Worm (Caenorhabditis elegans) whole organism, young adult: ENCODE data around the gene T19H12.2.
A peak's percentile ranks its signal among the peaks of the same experiment; 100 is the strongest.

ENCODE experiments used
- F10E7.11 ChIP-seq: sonication (generic microtip); optimal IDR thresholded peaks from 2 replicates; lab custom pipeline; 2017; ENCODE audit warnings: mild to moderate bottlenecking, missing genetic modification characterization, moderate library complexity, missing compliant biosample characterization
- K11D2.4 ChIP-seq: fragments of 200-800 bp; sonication (Bioruptor generic); IDR thresholded peaks from 2 replicates; pipeline ENCODE4 v1.3.6; 2022; ENCODE audit warnings: missing genetic modification reagents, missing genetic modification characterization, missing compliant biosample characterization
- T07F8.4 ChIP-seq: sonication (generic microtip); optimal IDR thresholded peaks from 2 replicates; lab custom pipeline; 2016; ENCODE audit warnings: mild to moderate bottlenecking, missing genetic modification characterization, moderate library complexity, missing compliant biosample characterization
- T26A5.8 ChIP-seq: sonication (generic microtip); optimal IDR thresholded peaks from 2 replicates; lab custom pipeline; 2016; ENCODE audit warnings: missing genetic modification characterization, missing compliant biosample characterization
- Y56A3A.18 ChIP-seq: fragments of 200-800 bp; sonication (Bioruptor generic); IDR thresholded peaks from 2 replicates; pipeline ENCODE4 v1.3.6; 2022; ENCODE audit warnings: missing genetic modification reagents, missing genetic modification characterization, missing compliant biosample characterization
- Y95B8A.8 ChIP-seq: fragments of 200-800 bp; sonication (Bioruptor generic); IDR thresholded peaks from 2 replicates; pipeline ENCODE4 v1.3.6; 2022; ENCODE audit warnings: missing genetic modification reagents, missing genetic modification characterization, missing compliant biosample characterization
- ZK185.1 ChIP-seq: sonication (generic microtip); optimal IDR thresholded peaks from 2 replicates; lab custom pipeline; 2016; ENCODE audit warnings: mild to moderate bottlenecking, missing genetic modification characterization, missing compliant biosample characterization; ENCODE audit not compliant: poor library complexity, severe bottlenecking
- attf-3 ChIP-seq: fragments of 200-800 bp; sonication (Bioruptor generic); conservative IDR thresholded peaks from 2 replicates; pipeline ENCODE4 v1.3.6; 2022; ENCODE audit warnings: missing genetic modification reagents, missing genetic modification characterization, missing compliant biosample characterization
- attf-6 ChIP-seq: fragments of 200-800 bp; sonication (Bioruptor generic); IDR thresholded peaks from 2 replicates; pipeline ENCODE4 v1.3.6; 2022; ENCODE audit warnings: missing genetic modification reagents, missing genetic modification characterization, missing compliant biosample characterization
- ccch-3 ChIP-seq: fragments of 200-800 bp; sonication (Bioruptor generic); optimal IDR thresholded peaks from 2 replicates; lab custom pipeline; 2018; ENCODE audit warnings: mild to moderate bottlenecking, missing genetic modification characterization, missing compliant biosample characterization
- cebp-1 ChIP-seq, 2 experiments: fragments of 200-800 bp in 1 of 2; sonication (Bioruptor generic) in 1 of 2; sonication (generic microtip) in 1 of 2; IDR thresholded peaks in 1 of 2; optimal IDR thresholded peaks in 1 of 2; 2 replicates each; pipeline versions ENCODE4 v1.3.6 to Lab custom; 2017 to 2022; ENCODE audit warnings: missing compliant biosample characterization in 2 of 2, missing genetic modification characterization in 2 of 2, mild to moderate bottlenecking in 1 of 2, missing genetic modification reagents in 1 of 2, moderate library complexity in 1 of 2
- chd-7 ChIP-seq: sonication (generic microtip); optimal IDR thresholded peaks from 2 replicates; lab custom pipeline; 2016; ENCODE audit warnings: mild to moderate bottlenecking, missing genetic modification characterization, moderate library complexity, missing compliant biosample characterization
- dpff-1 ChIP-seq: sonication (generic microtip); optimal IDR thresholded peaks from 2 replicates; lab custom pipeline; 2017; ENCODE audit warnings: mild to moderate bottlenecking, missing genetic modification characterization, missing compliant biosample characterization
- dpl-1 ChIP-seq: fragments of 150-350 bp; optimal IDR thresholded peaks from 2 replicates; lab custom pipeline; 2014; ENCODE audit warnings: missing biosample characterization, missing genetic modification reagents, missing genetic modification characterization
- egl-18 ChIP-seq: fragments of 200-800 bp; sonication (Bioruptor generic); IDR thresholded peaks from 2 replicates; pipeline ENCODE4 v1.3.6; 2022; ENCODE audit warnings: missing genetic modification reagents, missing genetic modification characterization, missing compliant biosample characterization
- him-1 ChIP-seq: sonication (generic microtip); optimal IDR thresholded peaks from 2 replicates; lab custom pipeline; 2016; ENCODE audit warnings: missing genotype, missing genetic modification reagents, missing genetic modification characterization, missing compliant biosample characterization
- hmg-1.2 ChIP-seq: fragments of 200-800 bp; sonication (Bioruptor generic); IDR thresholded peaks from 2 replicates; pipeline ENCODE4 v1.3.6; 2022; ENCODE audit warnings: missing genetic modification reagents, missing genetic modification characterization, missing compliant biosample characterization
- hmg-20 ChIP-seq: fragments of 200-800 bp; sonication (Bioruptor generic); IDR thresholded peaks from 2 replicates; pipeline ENCODE4 v1.3.6; 2022; ENCODE audit warnings: missing genetic modification reagents, missing genetic modification characterization, missing compliant biosample characterization
- lag-1 ChIP-seq: fragments of 200-800 bp; sonication (Bioruptor generic); IDR thresholded peaks from 2 replicates; pipeline ENCODE4 v1.3.6; 2022; ENCODE audit warnings: missing genetic modification reagents, missing genetic modification characterization, missing compliant biosample characterization
- let-526 ChIP-seq: fragments of 200-800 bp; sonication (Bioruptor generic); IDR thresholded peaks from 2 replicates; pipeline ENCODE4 v1.3.6; 2022; ENCODE audit warnings: missing genetic modification reagents, missing genetic modification characterization, missing compliant biosample characterization
- lin-26 ChIP-seq: fragments of 200-800 bp; sonication (Bioruptor generic); IDR thresholded peaks from 2 replicates; pipeline ENCODE4 v1.3.6; 2022; ENCODE audit warnings: missing genetic modification reagents, missing genetic modification characterization, missing compliant biosample characterization
- lin-35 ChIP-seq, 3 experiments: fragments of 150-350 bp in 2 of 3; sonication (generic microtip) in 1 of 3; optimal IDR thresholded peaks; 2 replicates each; lab custom pipeline; 2014 to 2018; ENCODE audit warnings: missing biosample characterization in 3 of 3, missing genetic modification characterization in 3 of 3, missing genetic modification reagents in 3 of 3
- madf-3 ChIP-seq: fragments of 200-800 bp; sonication (Bioruptor generic); IDR thresholded peaks from 2 replicates; pipeline ENCODE4 v1.3.6; 2022; ENCODE audit warnings: missing genetic modification reagents, missing genetic modification characterization, missing compliant biosample characterization
- madf-6 ChIP-seq: fragments of 200-800 bp; sonication (Bioruptor generic); IDR thresholded peaks from 2 replicates; pipeline ENCODE4 v1.3.6; 2022; ENCODE audit warnings: missing genetic modification reagents, missing genetic modification characterization, missing compliant biosample characterization
- nhr-120 ChIP-seq: fragments of 200-800 bp; sonication (Bioruptor generic); IDR thresholded peaks from 2 replicates; pipeline ENCODE4 v1.3.6; 2022; ENCODE audit warnings: missing genetic modification characterization, missing compliant biosample characterization
- pbrm-1 ChIP-seq: fragments of 200-800 bp; sonication (Bioruptor generic); IDR thresholded peaks from 2 replicates; pipeline ENCODE4 v1.3.6; 2022; ENCODE audit warnings: missing genetic modification reagents, missing genetic modification characterization, missing compliant biosample characterization
- rpc-1 ChIP-seq, 2 experiments: fragments of 150-350 bp in 1 of 2; sonication (generic microtip) in 1 of 2; optimal IDR thresholded peaks; 2 replicates each; lab custom pipeline; 2014 to 2018; ENCODE audit warnings: missing biosample characterization in 1 of 2, missing genetic modification characterization in 1 of 2, missing genetic modification reagents in 1 of 2, missing genotype in 1 of 2
- sdz-38 ChIP-seq: sonication (generic microtip); optimal IDR thresholded peaks from 2 replicates; lab custom pipeline; 2016; ENCODE audit warnings: missing genotype, missing genetic modification characterization, missing compliant biosample characterization
- snpc-1.3 ChIP-seq: sonication (generic microtip); optimal IDR thresholded peaks from 2 replicates; lab custom pipeline; 2017; ENCODE audit warnings: missing genetic modification characterization, mild to moderate bottlenecking, missing compliant biosample characterization, antibody characterized with exemption, moderate library complexity, missing genotype, missing genetic modification reagents; ENCODE audit not compliant: insufficient read depth
- snpc-4 ChIP-seq, 5 experiments: fragments of 150-350 bp in 1 of 5; sonication (generic microtip) in 4 of 5; optimal IDR thresholded peaks; 2 replicates each; lab custom pipeline; 2014 to 2018; ENCODE audit warnings: missing genetic modification characterization in 5 of 5, missing biosample characterization in 3 of 5, antibody characterized with exemption in 2 of 5, mild to moderate bottlenecking in 2 of 5, missing compliant biosample characterization in 2 of 5, missing genotype in 2 of 5, moderate library complexity in 2 of 5, missing genetic modification reagents in 1 of 5
- sptf-2 ChIP-seq: fragments of 200-800 bp; sonication (Bioruptor generic); optimal IDR thresholded peaks from 2 replicates; lab custom pipeline; 2018; ENCODE audit warnings: mild to moderate bottlenecking, missing genetic modification characterization, missing compliant biosample characterization
- tlf-1 ChIP-seq: fragments of 200-800 bp; sonication (Bioruptor generic); optimal IDR thresholded peaks from 2 replicates; lab custom pipeline; 2018; ENCODE audit warnings: mild to moderate bottlenecking, missing genetic modification characterization, missing compliant biosample characterization
- unc-62 ChIP-seq: fragments of 150-350 bp; optimal IDR thresholded peaks from 2 replicates; lab custom pipeline; 2014; ENCODE audit warnings: missing biosample characterization, missing genetic modification reagents, missing genetic modification characterization
- zfh-2 ChIP-seq: fragments of 200-800 bp; sonication (Bioruptor generic); conservative IDR thresholded peaks from 2 replicates; pipeline ENCODE4 v1.3.6; 2022; ENCODE audit warnings: missing genetic modification reagents, missing genetic modification characterization, missing compliant biosample characterization

T19H12.2 gene

DNA sequence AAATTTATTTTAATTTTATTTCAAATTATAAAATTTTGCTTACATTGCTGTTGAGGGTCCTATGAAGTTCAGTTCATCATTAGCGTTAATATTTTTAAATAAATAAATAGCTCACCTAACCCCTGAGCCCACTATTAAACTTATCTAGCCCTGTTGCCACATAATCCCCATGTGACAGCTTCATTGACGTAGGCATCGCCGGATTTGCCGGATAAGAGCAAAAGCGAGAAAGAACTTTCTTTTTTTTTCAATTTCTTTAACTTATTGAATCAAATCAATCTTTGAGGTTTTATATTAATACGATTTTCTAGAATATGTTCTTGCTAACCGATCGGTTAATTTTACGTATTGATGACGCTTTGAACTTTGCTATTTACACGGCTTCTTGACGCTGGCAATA, 38.3 kb upstream of the T19H12.2 start:
- TF ChIP-seq sdz-38 (tag; lab: Kevin White, UChicago): no peak
- no peak for TF ChIP-seq T07F8.4 (tag; lab: Kevin White, UChicago)
- no peak for TF ChIP-seq nhr-120
- no peak for TF ChIP-seq Y56A3A.18 (GFP tag; lab: Robert Waterston, UW)
- no peak for TF ChIP-seq dpl-1
- no peak for TF ChIP-seq madf-6 (GFP tag; lab: Robert Waterston, UW)
- no peak for TF ChIP-seq pbrm-1 (GFP tag; lab: Robert Waterston, UW)
- no peak for TF ChIP-seq cebp-1 (GFP tag; IDR thresholded peaks at IDR 0.05; lab: Robert Waterston, UW)
- TF ChIP-seq cebp-1 (tag; optimal IDR thresholded peaks at IDR 0.05; lab: Kevin White, UChicago): no peak
- no peak for TF ChIP-seq lin-26 (GFP tag; lab: Robert Waterston, UW)

DNA sequence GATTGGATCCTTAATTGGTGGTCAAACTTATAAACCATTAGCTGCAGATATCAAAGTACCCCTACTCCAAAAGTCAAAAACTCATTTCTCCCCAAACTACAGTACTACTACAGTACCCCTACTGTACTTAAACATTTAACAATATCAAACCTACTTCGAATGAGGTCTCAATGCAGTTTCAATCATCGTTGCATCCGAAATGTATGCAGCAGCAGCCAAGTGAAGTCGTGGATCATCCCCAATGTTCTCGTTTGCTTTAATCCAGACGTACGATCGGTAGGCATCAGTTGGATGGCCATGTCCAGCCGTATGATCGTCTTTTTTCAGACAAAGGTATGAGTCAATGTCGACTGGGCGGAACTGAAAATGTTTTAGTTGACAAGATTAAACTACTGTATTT, 32.7 kb upstream of the T19H12.2 start:
- TF ChIP-seq F10E7.11 (no peak), egl-18 (GFP tag; lab: Robert Waterston, UW) (no peak), attf-3 (GFP tag; lab: Robert Waterston, UW) (no peak), rpc-1 (optimal IDR thresholded peaks at IDR 0.05; lab: Kevin White, UChicago) (no peak), rpc-1 (tag; optimal IDR thresholded peaks at IDR 0.05; lab: Kevin White, UChicago) (no peak), tlf-1 (GFP tag; lab: Kevin White, UChicago) (no peak), T26A5.8 (tag; lab: Kevin White, UChicago) (no peak), ZK185.1 (tag; lab: Kevin White, UChicago) (no peak), attf-6 (GFP tag; lab: Robert Waterston, UW) (no peak), dpff-1 (no peak), snpc-1.3 (tag; lab: Kevin White, UChicago) (no peak), K11D2.4 (GFP tag; lab: Robert Waterston, UW) (no peak), unc-62 (GFP tag; lab: Kevin White, UChicago) (no peak), zfh-2 (GFP tag; lab: Robert Waterston, UW) (no peak), let-526 (GFP tag; lab: Robert Waterston, UW) (no peak), lag-1 (GFP tag; lab: Robert Waterston, UW) (no peak), snpc-4 (GFP tag; optimal IDR thresholded peaks at IDR 0.05; lab: Kevin White, UChicago) (no peak), snpc-4 (tag; optimal IDR thresholded peaks at IDR 0.05; lab: Kevin White, UChicago) (no peak), him-1 (no peak), madf-3 (no peak), chd-7 (tag; lab: Kevin White, UChicago) (no peak)
- TF ChIP-seq, all 124 proteins: peak for 0

DNA sequence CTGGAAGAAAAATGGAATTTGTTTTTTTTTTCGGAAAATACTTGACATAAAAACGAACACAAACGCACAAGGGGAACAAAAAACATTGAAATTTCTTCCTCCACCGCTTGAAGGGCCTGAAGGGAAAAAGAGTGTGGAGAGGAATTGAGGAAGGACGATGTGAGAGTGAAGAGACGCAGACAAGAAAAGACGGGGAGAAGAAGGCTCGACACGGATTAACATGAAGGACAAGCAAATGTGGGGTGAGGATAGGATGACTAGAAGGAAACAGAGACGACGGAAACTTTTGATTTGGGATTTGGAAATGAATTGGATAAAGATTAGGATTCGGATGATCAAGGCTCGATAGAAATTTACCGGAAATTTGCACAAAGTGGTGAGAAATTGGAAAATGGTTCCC, 29.7 kb upstream of the T19H12.2 start:
- no peak for TF ChIP-seq ccch-3
- peak in 1 of 3 experiments; percentile 11 for TF ChIP-seq lin-35 (GFP tag; optimal IDR thresholded peaks at IDR 0.05; lab: Kevin White, UChicago)
- TF ChIP-seq Y95B8A.8 (GFP tag; lab: Robert Waterston, UW): no peak
- TF ChIP-seq sptf-2 (GFP tag; lab: Kevin White, UChicago): no peak
- no peak for TF ChIP-seq hmg-20 (GFP tag; lab: Robert Waterston, UW)
- peak; percentile 40; the same call in 1 of the 2 replicates for TF ChIP-seq hmg-1.2
- no peak for TF ChIP-seq let-526 (GFP tag; lab: Robert Waterston, UW)
